Fruit fly (Drosophila melanogaster): ENCODE results near the gene drl.

drl gene

dm6 chr2L:19146047-19146446 is 44.1 kb upstream of the drl start:
- no peak for TF ChIP-seq toe (GFP tag; optimal IDR thresholded peaks at IDR 0.05)
- no peak for TF ChIP-seq Crg-1 (GFP tag; optimal IDR thresholded peaks at IDR 0.05)
- no peak for TF ChIP-seq ovo (GFP tag; optimal IDR thresholded peaks at IDR 0.05)
- no peak for TF ChIP-seq CG1620 (GFP tag; optimal IDR thresholded peaks at IDR 0.05)
- TF ChIP-seq kay (GFP tag; ENCODE audit: borderline replicate concordance): no peak

- TF ChIP-seq CG7045 (GFP tag; optimal IDR thresholded peaks at IDR 0.05): no peak
- peak; percentile 57 for TF ChIP-seq kay (GFP tag; ENCODE audit: borderline replicate concordance)
- no peak for TF ChIP-seq pad (GFP tag; optimal IDR thresholded peaks at IDR 0.05)
Observed at dm6 chr2L:19146645-19147044, 43.5 kb upstream of the drl start.

DNA sequence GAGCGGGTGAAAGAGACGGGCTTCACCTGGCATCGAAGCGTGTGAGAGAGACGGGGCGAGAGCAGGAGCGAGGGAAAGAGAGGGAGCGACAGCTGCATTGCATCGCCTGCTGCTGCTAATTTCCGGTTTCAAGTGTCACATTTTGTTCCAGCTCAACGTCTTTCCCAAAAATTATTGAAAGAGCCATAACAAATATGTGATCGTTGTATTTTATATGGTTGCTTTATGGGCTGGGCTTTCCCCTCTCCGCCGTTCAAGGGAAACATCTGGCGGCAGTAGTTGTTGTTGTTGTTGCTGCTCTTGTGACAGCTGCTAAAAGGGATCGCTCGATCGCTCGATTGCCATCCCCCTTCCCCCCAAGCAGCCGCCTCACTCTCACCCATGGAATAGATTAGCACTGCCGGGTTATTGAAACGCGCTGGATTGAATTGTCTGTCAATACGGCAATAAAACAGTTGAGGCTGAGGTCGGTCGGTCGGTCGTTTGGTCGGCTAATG is 35.2 kb upstream of the drl start:
- TF ChIP-seq toe (GFP tag; optimal IDR thresholded peaks at IDR 0.05): no peak
- no peak for TF ChIP-seq CG1620 (GFP tag; optimal IDR thresholded peaks at IDR 0.05)

- peak; percentile 75 for TF ChIP-seq tj (GFP tag; optimal IDR thresholded peaks at IDR 0.05)
- peak; percentile 57 for TF ChIP-seq bab1 (GFP tag; optimal IDR thresholded peaks at IDR 0.05)
- TF ChIP-seq CG7045 (GFP tag; optimal IDR thresholded peaks at IDR 0.05): no peak
- no peak for TF ChIP-seq pad (GFP tag; optimal IDR thresholded peaks at IDR 0.05)
- TF ChIP-seq kay (GFP tag; ENCODE audit: borderline replicate concordance): peak; percentile 48
- no peak for TF ChIP-seq Hr96 (GFP tag; optimal IDR thresholded peaks at IDR 0.05)
- TF ChIP-seq CG14711 (tag; optimal IDR thresholded peaks at IDR 0.05): no peak
- no peak for TF ChIP-seq ovo (GFP tag; optimal IDR thresholded peaks at IDR 0.05)
- TF ChIP-seq Crg-1 (GFP tag; optimal IDR thresholded peaks at IDR 0.05): no peak
- TF ChIP-seq CG12768 (GFP tag; optimal IDR thresholded peaks at IDR 0.05): no peak
Observed at dm6 chr2L:19155937-19156736, 34.0 kb upstream of the drl start.

DNA sequence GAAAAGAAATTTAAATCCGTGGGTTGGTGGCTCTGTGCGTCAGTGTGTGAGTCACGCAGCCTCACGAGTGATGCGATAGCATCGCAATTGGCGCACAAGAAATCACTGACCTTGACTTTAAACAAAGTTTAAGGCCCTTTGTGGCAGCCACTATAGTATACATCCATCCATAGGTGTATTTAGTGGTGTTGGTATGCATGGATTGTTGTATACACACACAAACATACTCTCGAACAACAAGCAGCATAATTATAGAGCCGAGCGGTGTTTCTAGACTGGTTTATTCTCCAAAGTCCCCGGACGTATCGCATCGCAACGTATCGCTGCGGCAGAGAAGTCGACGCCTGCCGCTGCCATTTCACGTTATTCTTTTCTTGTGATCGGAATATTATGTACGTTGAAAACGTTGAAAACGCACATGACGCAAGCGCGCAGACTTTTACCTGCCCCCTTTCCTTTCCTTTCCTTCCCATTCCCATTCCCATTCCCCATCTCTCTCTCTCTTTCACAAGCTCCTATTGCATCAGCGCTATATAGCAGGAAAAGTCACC is 33.3 kb upstream of the drl start:
- TF ChIP-seq CG33017 (tag; optimal IDR thresholded peaks at IDR 0.05) (no peak), bab1 (GFP tag; optimal IDR thresholded peaks at IDR 0.05) (peak; percentile 37), ovo (GFP tag; optimal IDR thresholded peaks at IDR 0.05) (no peak), Hr96 (GFP tag; optimal IDR thresholded peaks at IDR 0.05) (no peak), CG14711 (tag; optimal IDR thresholded peaks at IDR 0.05) (no peak)

dm6 chr2L:19158005-19158666 is 32.0 kb upstream of the drl start:
- TF ChIP-seq CG14711 (tag; optimal IDR thresholded peaks at IDR 0.05) (peak; percentile 26), pad (GFP tag; optimal IDR thresholded peaks at IDR 0.05) (peak; percentile 70), toe (GFP tag; optimal IDR thresholded peaks at IDR 0.05) (no peak), ovo (GFP tag; optimal IDR thresholded peaks at IDR 0.05) (peak; percentile 64), Mnt (GFP tag; optimal IDR thresholded peaks at IDR 0.05) (peak; percentile 82), CG7045 (GFP tag; optimal IDR thresholded peaks at IDR 0.05) (no peak), Hr96 (GFP tag; optimal IDR thresholded peaks at IDR 0.05) (peak; percentile 46), Clk (GFP tag; optimal IDR thresholded peaks at IDR 0.05) (no peak), tj (GFP tag; optimal IDR thresholded peaks at IDR 0.05) (peak; percentile 39), cic (GFP tag; optimal IDR thresholded peaks at IDR 0.05) (peak; percentile 59), kay (GFP tag; ENCODE audit: borderline replicate concordance) (no peak), bab1 (GFP tag; optimal IDR thresholded peaks at IDR 0.05) (peak; percentile 48), CG7101 (tag; optimal IDR thresholded peaks at IDR 0.05) (peak; percentile 42), cnc (optimal IDR thresholded peaks at IDR 0.05) (no peak), CG5204 (GFP tag; optimal IDR thresholded peaks at IDR 0.05) (no peak), CG12768 (GFP tag; optimal IDR thresholded peaks at IDR 0.05) (peak; percentile 59), CG33017 (tag; optimal IDR thresholded peaks at IDR 0.05) (peak; percentile 32), CG1620 (GFP tag; optimal IDR thresholded peaks at IDR 0.05) (no peak)

- TF ChIP-seq Clk (GFP tag; optimal IDR thresholded peaks at IDR 0.05) (no peak), cnc (optimal IDR thresholded peaks at IDR 0.05) (no peak), cic (GFP tag; optimal IDR thresholded peaks at IDR 0.05) (peak; percentile 17), CG5204 (GFP tag; optimal IDR thresholded peaks at IDR 0.05) (peak; percentile 56), toe (GFP tag; optimal IDR thresholded peaks at IDR 0.05) (peak; percentile 22), Crg-1 (GFP tag; optimal IDR thresholded peaks at IDR 0.05) (no peak), Hr96 (GFP tag; optimal IDR thresholded peaks at IDR 0.05) (peak; percentile 24), CG12768 (GFP tag; optimal IDR thresholded peaks at IDR 0.05) (no peak), tj (GFP tag; optimal IDR thresholded peaks at IDR 0.05) (no peak), CG7101 (tag; optimal IDR thresholded peaks at IDR 0.05) (peak; percentile 16), kay (GFP tag; ENCODE audit: borderline replicate concordance) (peak; percentile 23), CG7045 (GFP tag; optimal IDR thresholded peaks at IDR 0.05) (peak; percentile 32), Mnt (GFP tag; optimal IDR thresholded peaks at IDR 0.05) (no peak), CG33017 (tag; optimal IDR thresholded peaks at IDR 0.05) (peak; percentile 36), ovo (GFP tag; optimal IDR thresholded peaks at IDR 0.05) (no peak), bab1 (GFP tag; optimal IDR thresholded peaks at IDR 0.05) (no peak), CG14711 (tag; optimal IDR thresholded peaks at IDR 0.05) (peak; percentile 30), CG1620 (GFP tag; optimal IDR thresholded peaks at IDR 0.05) (peak; percentile 3), CG11617 (GFP tag; optimal IDR thresholded peaks at IDR 0.05) (peak; percentile 37), pad (GFP tag; optimal IDR thresholded peaks at IDR 0.05) (no peak)
Observed at dm6 chr2L:19158679-19159551, 31.2 kb upstream of the drl start.
